Worm (Caenorhabditis elegans): ENCODE results near the gene par-3.

The par-3 gene

DNA sequence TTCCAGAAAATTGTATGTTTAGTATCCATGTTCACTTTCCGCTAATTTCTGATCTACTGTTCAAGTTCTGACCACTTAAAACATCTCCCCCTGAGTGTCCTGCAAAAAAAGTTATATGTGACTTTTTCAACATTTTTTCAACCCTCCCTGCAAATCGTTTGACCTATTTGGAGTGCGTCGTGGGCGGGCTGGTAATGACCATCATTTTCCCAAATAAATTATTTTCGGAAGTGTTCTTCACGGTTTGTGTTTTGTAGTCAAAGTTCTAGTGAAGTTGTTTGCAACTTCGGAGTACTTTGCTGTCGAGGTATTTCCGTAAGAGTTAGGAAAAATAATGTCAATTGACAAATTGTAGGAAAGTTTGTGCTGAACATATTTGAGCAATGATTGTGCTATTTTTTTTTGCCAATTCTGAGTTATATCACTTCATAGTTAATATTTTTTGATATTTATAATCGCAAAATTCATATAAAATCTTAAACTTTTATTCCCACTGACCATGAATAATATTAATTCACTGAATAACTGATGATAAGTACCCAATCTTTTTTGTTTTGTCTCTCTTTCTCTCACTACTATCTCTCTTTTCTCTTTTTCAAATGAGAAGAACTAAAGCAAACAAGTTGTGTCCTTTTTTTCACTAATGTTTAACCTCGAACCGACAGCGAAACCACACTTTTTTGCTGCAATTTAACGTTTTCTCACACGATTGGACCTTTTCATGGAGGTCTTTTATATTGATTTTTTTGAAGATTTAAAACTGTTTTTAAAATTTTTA is 41.6 kb upstream of the par-3 start:
- TF ChIP-seq chd-7 (tag; optimal IDR thresholded peaks at IDR 0.05) (no peak), F23B12.7 (tag; optimal IDR thresholded peaks at IDR 0.05; ENCODE audit: insufficient read depth) (no peak), B0035.1 (tag; optimal IDR thresholded peaks at IDR 0.05) (no peak), dpl-1 (GFP tag; optimal IDR thresholded peaks at IDR 0.05) (no peak), mel-28 (tag; optimal IDR thresholded peaks at IDR 0.05; ENCODE audit: borderline replicate concordance) (no peak)

DNA sequence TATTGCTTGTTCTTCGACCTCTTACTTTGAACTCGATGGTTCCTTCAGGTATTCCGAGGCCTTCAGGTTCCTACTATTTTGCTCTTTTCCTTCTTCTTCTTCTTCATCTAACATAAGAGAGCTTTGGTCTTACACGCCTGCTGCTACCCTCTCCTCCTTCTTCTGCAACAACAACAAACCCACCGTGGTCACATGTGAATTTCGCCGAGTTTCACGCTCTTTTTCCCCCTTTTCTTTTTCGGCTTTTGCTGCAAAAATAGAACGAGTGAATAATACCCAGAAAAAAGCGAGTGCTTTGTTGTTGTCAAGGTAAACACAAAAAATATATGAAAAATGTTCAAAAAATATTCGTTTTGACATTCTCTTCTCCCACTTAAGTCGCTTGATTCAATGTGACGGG is 40.6 kb upstream of the par-3 start:
- no peak for TF ChIP-seq rpc-1 (optimal IDR thresholded peaks at IDR 0.05)
- no peak for TF ChIP-seq rpc-1 (tag; optimal IDR thresholded peaks at IDR 0.05)
- 0 out of 2 replicates have a peak, but pooled peaks have one; percentile 33 for TF ChIP-seq zfh-2 (GFP tag; conservative IDR thresholded peaks at IDR 0.05)
- no peak for TF ChIP-seq snpc-1.3 (tag; optimal IDR thresholded peaks at IDR 0.05; ENCODE audit: insufficient read depth)
- no peak for TF ChIP-seq lin-26 (GFP tag; IDR thresholded peaks at IDR 0.05)
- no peak for TF ChIP-seq die-1 (tag; optimal IDR thresholded peaks at IDR 0.05)

DNA sequence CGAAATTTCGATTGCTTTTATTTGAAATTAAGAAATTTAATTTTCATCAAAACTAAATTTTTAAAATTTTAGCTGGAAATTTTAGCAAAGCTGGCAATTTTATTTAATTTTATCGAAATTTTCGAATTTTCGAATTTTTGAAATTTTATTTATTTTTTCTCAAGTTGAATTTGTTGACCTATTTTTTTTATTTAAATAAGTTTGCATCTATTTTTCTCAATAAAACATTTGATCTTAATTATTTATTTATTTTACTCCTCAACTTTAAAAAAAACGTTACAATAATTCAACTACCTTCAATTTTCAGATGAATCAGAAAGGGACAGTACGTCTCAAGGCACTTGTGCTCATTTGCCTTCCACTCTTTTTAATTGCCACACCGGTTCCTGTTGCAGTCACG is 39.2 kb upstream of the par-3 start, which contains the start of gene daf-4:
TSS of gene daf-4 (plus strand) at position 301 of the 400 bp plus-strand sequence.
- TF ChIP-seq unc-130 (GFP tag; optimal IDR thresholded peaks at IDR 0.05) (no peak), Y67H2A.10 (GFP tag; conservative IDR thresholded peaks at IDR 0.05) (no peak), egl-18 (GFP tag; IDR thresholded peaks at IDR 0.05) (no peak), B0035.1 (tag; optimal IDR thresholded peaks at IDR 0.05) (no peak), ets-4 (GFP tag; optimal IDR thresholded peaks at IDR 0.05) (no peak)

DNA sequence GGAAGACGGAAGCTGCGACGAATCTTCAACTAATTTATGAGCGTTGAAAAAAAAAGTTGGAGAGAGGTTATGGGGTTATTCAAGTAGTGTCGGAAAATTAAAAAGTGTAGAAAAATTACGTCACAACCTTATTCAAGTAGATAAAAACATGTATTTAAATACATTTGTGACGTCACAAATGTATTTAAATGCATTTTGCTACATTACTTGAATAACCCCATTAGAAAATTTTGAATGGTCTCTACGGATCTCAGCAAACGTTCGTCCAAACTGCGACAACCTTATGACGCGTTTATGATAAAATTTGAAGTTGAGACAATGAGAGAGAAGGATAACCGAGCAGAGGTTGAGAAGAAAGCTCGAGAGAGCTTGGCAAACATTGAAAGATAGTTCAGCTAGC is 36.5 kb upstream of the par-3 start:
- 0 out of 2 replicates have a peak, but pooled peaks have one; percentile 5 for TF ChIP-seq aptf-2 (GFP tag; conservative IDR thresholded peaks at IDR 0.05)

DNA sequence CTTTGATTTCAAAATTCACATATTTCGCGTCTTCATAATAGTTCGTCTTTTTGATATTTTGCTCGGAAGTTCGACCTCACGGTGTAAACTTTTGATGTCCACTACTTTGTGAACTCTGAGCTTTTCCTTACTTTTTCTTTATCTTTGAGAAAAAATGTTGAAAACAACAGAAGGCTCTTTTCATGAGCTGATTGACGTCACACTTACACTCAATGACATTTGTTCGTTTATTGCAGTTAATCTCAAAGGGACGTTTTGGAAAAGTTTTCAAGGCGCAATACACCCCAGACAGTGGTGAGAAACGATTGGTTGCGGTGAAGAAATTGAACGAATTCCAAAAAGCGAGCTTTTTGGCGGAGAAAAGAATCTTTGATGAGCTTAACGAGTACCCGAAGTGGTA is 34.8 kb upstream of the par-3 start:
- TF ChIP-seq F23B12.7 (tag; optimal IDR thresholded peaks at IDR 0.05; ENCODE audit: insufficient read depth), result no peak

DNA sequence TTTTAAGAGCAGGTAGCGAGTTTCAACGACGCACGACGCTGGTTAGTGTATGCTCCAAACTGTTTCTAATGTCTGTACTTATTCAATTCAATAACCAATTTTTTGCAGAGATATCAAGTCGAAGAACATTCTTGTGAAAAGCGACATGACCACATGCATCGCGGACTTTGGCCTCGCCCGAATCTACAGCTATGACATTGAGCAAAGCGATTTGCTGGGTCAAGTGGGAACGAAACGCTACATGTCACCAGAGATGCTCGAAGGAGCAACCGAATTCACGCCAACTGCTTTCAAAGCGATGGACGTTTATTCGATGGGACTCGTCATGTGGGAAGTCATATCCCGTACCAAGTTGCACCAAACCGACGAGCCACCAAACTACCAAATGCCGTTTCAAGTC is 33.7 kb upstream of the par-3 start:
- TF ChIP-seq tbx-9 (tag; optimal IDR thresholded peaks at IDR 0.05; ENCODE audit: borderline replicate concordance) (no peak), C06A6.2 (GFP tag; conservative IDR thresholded peaks at IDR 0.05) (no peak), ceh-79 (tag; optimal IDR thresholded peaks at IDR 0.05) (no peak), hmg-20 (GFP tag; IDR thresholded peaks at IDR 0.05) (no peak), Y53F4B.3 (GFP tag; IDR thresholded peaks at IDR 0.05) (no peak)

DNA sequence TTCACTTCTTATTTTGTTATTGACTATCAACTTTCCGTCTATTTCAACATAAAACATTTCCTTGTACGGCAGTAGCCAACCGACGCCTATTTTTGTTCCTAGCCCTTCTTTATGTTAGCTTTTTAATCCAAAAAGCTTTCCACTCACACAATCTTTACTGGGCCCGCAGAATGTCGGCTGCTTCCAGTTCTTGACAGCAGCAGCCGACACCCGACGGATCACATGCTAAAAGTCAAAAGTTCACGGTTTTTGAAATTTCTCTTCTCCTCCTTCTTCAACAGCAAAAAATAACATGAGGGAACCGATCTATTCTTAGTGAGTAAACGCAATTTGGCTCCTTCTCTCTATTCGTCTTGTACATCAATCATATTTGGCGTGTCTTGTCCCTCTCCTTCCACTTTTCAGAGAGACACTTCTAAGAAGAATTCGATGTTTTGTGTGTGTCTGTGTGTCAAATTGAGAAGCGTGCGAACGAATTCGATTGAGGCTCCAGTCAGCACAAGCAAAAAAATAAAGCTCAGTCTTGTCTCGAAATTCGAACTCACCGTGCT is 31.5 kb upstream of the par-3 start:
- 0 out of 2 replicates have a peak, but pooled peaks have one; percentile 35 for TF ChIP-seq nfyb-1 (GFP tag; IDR thresholded peaks at IDR 0.05)
- TF ChIP-seq Y95B8A.8 (GFP tag; IDR thresholded peaks at IDR 0.05), result no peak
- no peak for TF ChIP-seq lsl-1 (GFP tag; optimal IDR thresholded peaks at IDR 0.05)
- TF ChIP-seq ceh-58 (GFP tag; IDR thresholded peaks at IDR 0.05), result no peak
- no peak for TF ChIP-seq madf-10 (tag; optimal IDR thresholded peaks at IDR 0.05)
- TF ChIP-seq lin-35 (GFP tag; optimal IDR thresholded peaks at IDR 0.05), result peak in 1 of 3 experiments; percentile 10
- peak; percentile 50 for TF ChIP-seq snpc-4 (GFP tag; optimal IDR thresholded peaks at IDR 0.05)
- TF ChIP-seq snpc-4 (tag; optimal IDR thresholded peaks at IDR 0.05), result peak; percentile 48 to 82 (median 80)
- TF ChIP-seq ztf-6 (GFP tag; IDR thresholded peaks at IDR 0.05), result no peak
